Worm (Caenorhabditis elegans) whole organism, late embryonic: ENCODE measurements around the gene T24A6.20.
"Not testable (repeated sequence)": the region's sequence is repeated elsewhere in the genome, so short reads cannot be mapped to it uniquely, and the experiment has no call there.

Experiments
- C38D4.7 ChIP-seq: fragments of 200-800 bp; sonication (Bioruptor generic); optimal IDR thresholded peaks from 2 replicates; lab custom pipeline; 2018; ENCODE audit warnings: mild to moderate bottlenecking, missing genetic modification characterization, moderate library complexity, missing compliant biosample characterization
- K02D7.2 ChIP-seq: sonication (generic microtip); optimal IDR thresholded peaks from 2 replicates; lab custom pipeline; 2017; ENCODE audit warnings: mild to moderate bottlenecking, missing genetic modification characterization, missing compliant biosample characterization
- T23F11.4 ChIP-seq: fragments of 200-800 bp; sonication (Bioruptor generic); optimal IDR thresholded peaks from 2 replicates; lab custom pipeline; 2018; ENCODE audit warnings: mild to moderate bottlenecking, missing genetic modification characterization, missing compliant biosample characterization
- Y22D7AL.16 ChIP-seq: sonication (generic microtip); optimal IDR thresholded peaks from 2 replicates; lab custom pipeline; 2016; ENCODE audit warnings: missing genetic modification characterization, missing compliant biosample characterization
- ama-1 ChIP-seq: fragments of 150-350 bp; optimal IDR thresholded peaks from 2 replicates; lab custom pipeline; 2014
- ceh-14 ChIP-seq: sonication (generic microtip); optimal IDR thresholded peaks from 2 replicates; lab custom pipeline; 2016; ENCODE audit warnings: missing genotype, missing genetic modification characterization, missing compliant biosample characterization
- ceh-19 ChIP-seq: fragments of 200-800 bp; sonication (Bioruptor generic); optimal IDR thresholded peaks from 2 replicates; lab custom pipeline; 2018; ENCODE audit warnings: mild to moderate bottlenecking, missing genetic modification characterization, missing compliant biosample characterization
- ceh-2 ChIP-seq: sonication (generic microtip); optimal IDR thresholded peaks from 2 replicates; lab custom pipeline; 2016; ENCODE audit warnings: missing genotype, missing genetic modification characterization, missing compliant biosample characterization
- ceh-22 ChIP-seq: sonication (generic microtip); optimal IDR thresholded peaks from 2 replicates; lab custom pipeline; 2017; ENCODE audit warnings: missing biosample characterization, missing genetic modification characterization
- ceh-30 ChIP-seq: fragments of 150-350 bp; optimal IDR thresholded peaks from 2 replicates; lab custom pipeline; 2014; ENCODE audit warnings: missing biosample characterization, missing genetic modification characterization
- ceh-31 ChIP-seq: sonication (generic microtip); optimal IDR thresholded peaks from 2 replicates; lab custom pipeline; 2016; ENCODE audit warnings: missing genetic modification characterization, missing compliant biosample characterization
- dmd-4 ChIP-seq: sonication (generic microtip); optimal IDR thresholded peaks from 2 replicates; lab custom pipeline; 2016; ENCODE audit warnings: borderline replicate concordance, missing genetic modification characterization, missing compliant biosample characterization
- dve-1 ChIP-seq: sonication (generic microtip); optimal IDR thresholded peaks from 2 replicates; lab custom pipeline; 2017; ENCODE audit warnings: antibody characterized with exemption, mild to moderate bottlenecking, missing genetic modification characterization, missing compliant biosample characterization
- ets-4 ChIP-seq: sonication (generic microtip); optimal IDR thresholded peaks from 2 replicates; lab custom pipeline; 2016; ENCODE audit warnings: missing genetic modification characterization, missing compliant biosample characterization
- fkh-10 ChIP-seq: fragments of 150-350 bp; optimal IDR thresholded peaks from 2 replicates; lab custom pipeline; 2014; ENCODE audit warnings: missing biosample characterization, missing genetic modification reagents, missing genetic modification characterization
- fkh-6 ChIP-seq: sonication (generic microtip); optimal IDR thresholded peaks from 2 replicates; lab custom pipeline; 2016; ENCODE audit warnings: missing genetic modification characterization, missing compliant biosample characterization
- gmeb-2 ChIP-seq: sonication (generic microtip); optimal IDR thresholded peaks from 2 replicates; lab custom pipeline; 2016; ENCODE audit warnings: missing genetic modification characterization, inconsistent platforms, missing compliant biosample characterization
- hlh-13 ChIP-seq: fragments of 200-800 bp; sonication (Bioruptor generic); optimal IDR thresholded peaks from 2 replicates; lab custom pipeline; 2018; ENCODE audit warnings: mild to moderate bottlenecking, missing genetic modification characterization, missing compliant biosample characterization
- hlh-15 ChIP-seq: sonication (generic microtip); optimal IDR thresholded peaks from 2 replicates; lab custom pipeline; 2016; ENCODE audit warnings: missing genetic modification characterization, missing compliant biosample characterization
- hlh-6 ChIP-seq: sonication (generic microtip); optimal IDR thresholded peaks from 2 replicates; lab custom pipeline; 2016; ENCODE audit warnings: missing genotype, missing genetic modification characterization, missing compliant biosample characterization
- hlh-8 ChIP-seq: sonication (generic microtip); optimal IDR thresholded peaks from 2 replicates; lab custom pipeline; 2016; ENCODE audit warnings: missing genotype, missing genetic modification characterization, missing compliant biosample characterization
- lim-6 ChIP-seq: sonication (generic microtip); optimal IDR thresholded peaks from 2 replicates; lab custom pipeline; 2016; ENCODE audit warnings: missing genetic modification characterization, missing compliant biosample characterization
- lin-11 ChIP-seq: fragments of 200-800 bp; sonication (Bioruptor generic); optimal IDR thresholded peaks from 2 replicates; lab custom pipeline; 2018; ENCODE audit warnings: mild to moderate bottlenecking, missing genetic modification characterization, missing compliant biosample characterization
- nfya-1 ChIP-seq: sonication (generic microtip); optimal IDR thresholded peaks from 2 replicates; lab custom pipeline; 2017; ENCODE audit warnings: missing genetic modification characterization, mild to moderate bottlenecking, missing compliant biosample characterization, antibody characterized with exemption, moderate library complexity
- pag-3 ChIP-seq: sonication (generic microtip); optimal IDR thresholded peaks from 2 replicates; lab custom pipeline; 2016; ENCODE audit warnings: missing compliant biosample characterization, missing genetic modification characterization, borderline replicate concordance
- pha-2 ChIP-seq: sonication (generic microtip); optimal IDR thresholded peaks from 2 replicates; lab custom pipeline; 2017; ENCODE audit warnings: mild to moderate bottlenecking, missing genetic modification characterization, missing compliant biosample characterization
- pha-4 ChIP-seq: fragments of 150-350 bp; optimal IDR thresholded peaks from 2 replicates; lab custom pipeline; 2018; ENCODE audit warnings: missing biosample characterization, missing genetic modification reagents, missing genetic modification characterization
- pqm-1 ChIP-seq: sonication (generic microtip); optimal IDR thresholded peaks from 2 replicates; lab custom pipeline; 2016; ENCODE audit warnings: missing genetic modification characterization, missing compliant biosample characterization
- ref-2 ChIP-seq: sonication (generic microtip); optimal IDR thresholded peaks from 2 replicates; lab custom pipeline; 2016; ENCODE audit warnings: missing genetic modification characterization, missing compliant biosample characterization
- rnt-1 ChIP-seq: sonication (generic microtip); optimal IDR thresholded peaks from 2 replicates; lab custom pipeline; 2016; ENCODE audit warnings: missing genetic modification characterization, missing compliant biosample characterization
- sdc-2 ChIP-seq: sonication (generic microtip); optimal IDR thresholded peaks from 2 replicates; lab custom pipeline; 2016; ENCODE audit warnings: missing genotype, missing genetic modification characterization, missing compliant biosample characterization
- sox-2 ChIP-seq: fragments of 200-800 bp; sonication (Bioruptor generic); IDR thresholded peaks from 2 replicates; pipeline ENCODE4 v1.3.6; 2022; ENCODE audit warnings: missing genetic modification reagents, missing genetic modification characterization, missing compliant biosample characterization
- sox-4 ChIP-seq: sonication (generic microtip); optimal IDR thresholded peaks from 2 replicates; lab custom pipeline; 2017; ENCODE audit warnings: mild to moderate bottlenecking, missing genetic modification characterization, inconsistent platforms, missing compliant biosample characterization
- syd-9 ChIP-seq: sonication (generic microtip); optimal IDR thresholded peaks from 2 replicates; lab custom pipeline; 2016; ENCODE audit warnings: mild to moderate bottlenecking, missing genetic modification characterization, moderate library complexity, missing compliant biosample characterization
- tbx-7 ChIP-seq: sonication (generic microtip); optimal IDR thresholded peaks from 2 replicates; lab custom pipeline; 2016; ENCODE audit warnings: missing genotype, missing genetic modification characterization, missing compliant biosample characterization
- unc-42 ChIP-seq: sonication (generic microtip); optimal IDR thresholded peaks from 2 replicates; lab custom pipeline; 2016; ENCODE audit warnings: missing genotype, missing genetic modification characterization, missing compliant biosample characterization
- ztf-16 ChIP-seq: sonication (generic microtip); optimal IDR thresholded peaks from 2 replicates; lab custom pipeline; 2017; ENCODE audit warnings: missing genetic modification characterization, missing compliant biosample characterization

The T24A6.20 gene

ce11 chrV:3588223-3588622 lies 35.3 kb downstream of the T24A6.20 start:
- no peak for TF ChIP-seq unc-42 (tag; lab: Kevin White, UChicago)
- no peak for TF ChIP-seq lim-6 (tag; lab: Kevin White, UChicago)
- no peak for TF ChIP-seq syd-9 (tag; lab: Kevin White, UChicago)
- TF ChIP-seq rnt-1 (tag; lab: Kevin White, UChicago) = no peak
- TF ChIP-seq lin-11 (tag; lab: Kevin White, UChicago) = no peak
- TF ChIP-seq ref-2 (tag; lab: Kevin White, UChicago) = no peak
- TF ChIP-seq tbx-7 (tag; lab: Kevin White, UChicago) = no peak
- TF ChIP-seq gmeb-2 (tag; lab: Kevin White, UChicago) = no peak
- no peak for TF ChIP-seq ceh-31
- TF ChIP-seq hlh-15 = no peak
- TF ChIP-seq sox-4 = no peak

ce11 chrV:3592099-3592498 lies 39.2 kb downstream of the T24A6.20 start, which contains the start of gene T22F3.12:
Gene T22F3.12 (minus strand): TSS chrV:3592199.
- no peak for TF ChIP-seq nfya-1 (tag; lab: Kevin White, UChicago)
- TF ChIP-seq hlh-8 (tag; lab: Kevin White, UChicago) = no peak
- no peak for TF ChIP-seq dve-1 (tag; lab: Kevin White, UChicago)
- no peak for TF ChIP-seq Y22D7AL.16 (tag; lab: Kevin White, UChicago)
- no peak for TF ChIP-seq unc-42 (tag; lab: Kevin White, UChicago)
- TF ChIP-seq ama-1 (lab: Kevin White, UChicago) = no peak
- no peak for TF ChIP-seq hlh-13
- TF ChIP-seq K02D7.2 (tag; lab: Kevin White, UChicago) = no peak
- no peak for TF ChIP-seq gmeb-2 (tag; lab: Kevin White, UChicago)
- TF ChIP-seq lim-6 (tag; lab: Kevin White, UChicago) = no peak
- TF ChIP-seq ceh-22 = no peak
- TF ChIP-seq ceh-14 (tag; lab: Kevin White, UChicago) = no peak
- no peak for TF ChIP-seq fkh-6 (tag; lab: Kevin White, UChicago)
- no peak for TF ChIP-seq syd-9 (tag; lab: Kevin White, UChicago)
- TF ChIP-seq ceh-19 = no peak
- no peak for TF ChIP-seq pha-2 (tag; lab: Kevin White, UChicago)
- no peak for TF ChIP-seq rnt-1 (tag; lab: Kevin White, UChicago)
- no peak for TF ChIP-seq ceh-2 (tag; lab: Kevin White, UChicago)

ce11 chrV:3594936-3595335 lies 42.0 kb downstream of the T24A6.20 start, which contains the start of gene srh-213:
Gene srh-213 (minus strand): TSS chrV:3595036.
- TF ChIP-seq dmd-4 (tag; lab: Kevin White, UChicago) = no peak
- TF ChIP-seq pha-4 (tag; lab: Kevin White, UChicago) = no peak
- no peak for TF ChIP-seq ama-1 (lab: Kevin White, UChicago)
- TF ChIP-seq gmeb-2 (tag; lab: Kevin White, UChicago) = no peak
- no peak for TF ChIP-seq hlh-8 (tag; lab: Kevin White, UChicago)
- no peak for TF ChIP-seq T23F11.4 (GFP tag; lab: Kevin White, UChicago)
- no peak for TF ChIP-seq sox-2
- TF ChIP-seq pag-3 = no peak
- no peak for TF ChIP-seq ceh-30 (tag; lab: Kevin White, UChicago)
- TF ChIP-seq, all 69 proteins: peak for 0

- not testable (repeated sequence) for TF ChIP-seq ama-1 (lab: Kevin White, UChicago); fkh-10 (GFP tag; lab: Kevin White, UChicago); ceh-2 (tag; lab: Kevin White, UChicago)
Measured at ce11 chrV:3597052-3597451, 44.1 kb downstream of the T24A6.20 start, which contains the start of gene srh-212. Gene srh-212 (minus strand): TSS chrV:3597152.

ce11 chrV:3600570-3600969 lies 47.6 kb downstream of the T24A6.20 start, which contains the start of gene T22F3.7:
Gene T22F3.7 (minus strand): TSS chrV:3600670.
- no peak for TF ChIP-seq lin-11 (tag; lab: Kevin White, UChicago)
- no peak for TF ChIP-seq ref-2 (tag; lab: Kevin White, UChicago)
- TF ChIP-seq nfya-1 (tag; lab: Kevin White, UChicago) = no peak
- no peak for TF ChIP-seq sox-2
- no peak for TF ChIP-seq C38D4.7 (GFP tag; lab: Kevin White, UChicago)
- no peak for TF ChIP-seq sdc-2 (tag; lab: Kevin White, UChicago)
- TF ChIP-seq pha-4 (tag; lab: Kevin White, UChicago) = no peak
- TF ChIP-seq hlh-8 (tag; lab: Kevin White, UChicago) = no peak
- TF ChIP-seq ztf-16 (tag; lab: Kevin White, UChicago) = no peak
- no peak for TF ChIP-seq pqm-1
- TF ChIP-seq hlh-6 (tag; lab: Kevin White, UChicago) = no peak
- TF ChIP-seq ceh-2 (tag; lab: Kevin White, UChicago) = no peak
- no peak for TF ChIP-seq pha-2 (tag; lab: Kevin White, UChicago)
- no peak for TF ChIP-seq ets-4 (tag; lab: Kevin White, UChicago)
